Fruit fly (Drosophila melanogaster) whole organism, embryonic: Measurements from ENCODE around the gene endos.

ENCODE experiments used
- B-H1 ChIP-seq: fragments of 200-800 bp; sonication (Bioruptor generic); IDR thresholded peaks from 3 replicates; pipeline ENCODE4 v1.3.6; 2022; ENCODE audit warnings: missing biosample characterization, missing genetic modification characterization
- CG10147 ChIP-seq: fragments of 200-800 bp; sonication (Bioruptor generic); optimal IDR thresholded peaks from 2 replicates; lab custom pipeline; 2019; ENCODE audit warnings: missing biosample characterization, mild to moderate bottlenecking, missing genetic modification characterization, moderate library complexity
- CG11093 ChIP-seq: fragments of 200-800 bp; sonication (Bioruptor generic); IDR thresholded peaks from 3 replicates; pipeline ENCODE4 v1.3.6; 2022; ENCODE audit warnings: missing biosample characterization, missing genetic modification characterization
- CG12391 ChIP-seq: fragments of 200-800 bp; sonication (Bioruptor generic); optimal IDR thresholded peaks from 3 replicates; lab custom pipeline; 2018; ENCODE audit warnings: missing biosample characterization, mild to moderate bottlenecking, missing genetic modification characterization, moderate library complexity
- CG13775 ChIP-seq: fragments of 200-800 bp; sonication (Bioruptor generic); optimal IDR thresholded peaks from 3 replicates; lab custom pipeline; 2017; ENCODE audit warnings: missing biosample characterization, mild to moderate bottlenecking, missing genetic modification characterization
- CG14710 ChIP-seq: fragments of 200-800 bp; sonication (Bioruptor generic); optimal IDR thresholded peaks from 3 replicates; lab custom pipeline; 2019; ENCODE audit warnings: missing biosample characterization, mild to moderate bottlenecking, missing genetic modification characterization, moderate library complexity
- CG15696 ChIP-seq: fragments of 200-800 bp; sonication (Bioruptor generic); optimal IDR thresholded peaks from 2 replicates; lab custom pipeline; 2019; ENCODE audit warnings: missing biosample characterization, mild to moderate bottlenecking, missing genetic modification characterization, moderate library complexity
- CG1603 ChIP-seq: fragments of 200-800 bp; sonication (Bioruptor generic); optimal IDR thresholded peaks from 2 replicates; lab custom pipeline; 2019; ENCODE audit warnings: missing biosample characterization, mild to moderate bottlenecking, missing genetic modification characterization, moderate library complexity
- CG17361 ChIP-seq: fragments of 200-800 bp; sonication (Bioruptor generic); IDR thresholded peaks from 3 replicates; pipeline ENCODE4 v1.3.6; 2022; ENCODE audit warnings: missing biosample characterization, missing genetic modification characterization
- CG18262 ChIP-seq: fragments of 200-800 bp; optimal IDR thresholded peaks from 3 replicates; lab custom pipeline; 2019; ENCODE audit warnings: missing biosample characterization, mild to moderate bottlenecking, missing genetic modification characterization, moderate library complexity
- CG2678 ChIP-seq: fragments of 200-800 bp; sonication (Bioruptor generic); optimal IDR thresholded peaks from 3 replicates; lab custom pipeline; 2019; ENCODE audit warnings: missing biosample characterization, mild to moderate bottlenecking, missing genetic modification characterization, moderate library complexity
- CG2712 ChIP-seq: fragments of 200-800 bp; optimal IDR thresholded peaks from 3 replicates; lab custom pipeline; 2019; ENCODE audit warnings: missing biosample characterization, mild to moderate bottlenecking, missing genetic modification characterization, moderate library complexity
- CG34422 ChIP-seq: fragments of 200-800 bp; sonication (Bioruptor generic); IDR thresholded peaks from 3 replicates; pipeline ENCODE4 v1.3.6; 2022; ENCODE audit warnings: missing biosample characterization, missing genetic modification characterization
- CG6654 ChIP-seq: fragments of 200-800 bp; sonication (Bioruptor generic); optimal IDR thresholded peaks from 2 replicates; lab custom pipeline; 2017; ENCODE audit warnings: missing biosample characterization, mild to moderate bottlenecking, missing genetic modification characterization
- CG7839 ChIP-seq: fragments of 200-800 bp; sonication (Bioruptor generic); optimal IDR thresholded peaks from 3 replicates; lab custom pipeline; 2018; ENCODE audit warnings: missing biosample characterization, mild to moderate bottlenecking, missing genetic modification characterization, moderate library complexity
- CG7928 ChIP-seq: fragments of 200-800 bp; sonication (Bioruptor generic); optimal IDR thresholded peaks from 2 replicates; lab custom pipeline; 2017; ENCODE audit warnings: missing biosample characterization, mild to moderate bottlenecking, missing genetic modification characterization
- CG8924 ChIP-seq: fragments of 200-800 bp; optimal IDR thresholded peaks from 3 replicates; lab custom pipeline; 2019; ENCODE audit warnings: missing biosample characterization, mild to moderate bottlenecking, missing genetic modification characterization, moderate library complexity
- CG9797 ChIP-seq: fragments of 200-800 bp; sonication (Bioruptor generic); optimal IDR thresholded peaks from 3 replicates; lab custom pipeline; 2018; ENCODE audit warnings: missing biosample characterization, mild to moderate bottlenecking, missing genetic modification characterization
- CG9932 ChIP-seq: fragments of 200-800 bp; sonication (Bioruptor generic); IDR thresholded peaks from 2 replicates; pipeline ENCODE4 v1.3.6; 2022; ENCODE audit warnings: missing biosample characterization, missing genetic modification characterization
- D19A ChIP-seq: fragments of 200-800 bp; optimal IDR thresholded peaks from 3 replicates; lab custom pipeline; 2019; ENCODE audit warnings: missing biosample characterization, mild to moderate bottlenecking, missing genetic modification characterization, moderate library complexity
- D19B ChIP-seq: fragments of 200-800 bp; sonication (Bioruptor generic); optimal IDR thresholded peaks from 2 replicates; lab custom pipeline; 2017; ENCODE audit warnings: missing biosample characterization, mild to moderate bottlenecking, missing genetic modification characterization
- Dp ChIP-seq: fragments of 200-800 bp; sonication (Bioruptor generic); optimal IDR thresholded peaks from 2 replicates; lab custom pipeline; 2018; ENCODE audit warnings: missing biosample characterization, mild to moderate bottlenecking, missing genetic modification characterization, moderate library complexity
- E2f2 ChIP-seq: fragments of 200-800 bp; sonication (Bioruptor generic); IDR thresholded peaks from 2 replicates; pipeline ENCODE4 v1.3.6; 2022; ENCODE audit warnings: missing biosample characterization, missing genetic modification characterization
- Fer1 ChIP-seq: fragments of 200-800 bp; sonication (Bioruptor generic); optimal IDR thresholded peaks from 2 replicates; lab custom pipeline; 2017; ENCODE audit warnings: missing biosample characterization, mild to moderate bottlenecking, missing genetic modification characterization
- Gsc ChIP-seq: fragments of 200-800 bp; sonication (Bioruptor generic); IDR thresholded peaks from 2 replicates; pipeline ENCODE4 v1.3.6; 2022; ENCODE audit warnings: missing biosample characterization, missing genetic modification characterization
- HLH3B ChIP-seq: fragments of 200-800 bp; sonication (Bioruptor generic); IDR thresholded peaks from 2 replicates; pipeline ENCODE4 v1.3.6; 2022; ENCODE audit warnings: missing biosample characterization, missing genetic modification characterization
- MBD-R2 ChIP-seq: fragments of 200-800 bp; sonication (Bioruptor generic); IDR thresholded peaks from 2 replicates; pipeline ENCODE4 v1.3.6; 2022; ENCODE audit warnings: missing biosample characterization, missing genetic modification characterization
- MESR4 ChIP-seq: fragments of 200-800 bp; sonication (Bioruptor generic); optimal IDR thresholded peaks from 2 replicates; lab custom pipeline; 2018; ENCODE audit warnings: missing biosample characterization, mild to moderate bottlenecking, missing genetic modification characterization, moderate library complexity
- Pdp1 ChIP-seq, 2 experiments: fragments of 200-800 bp; sonication (Bioruptor generic); optimal IDR thresholded peaks; 3 replicates each; lab custom pipeline; 2016; ENCODE audit warnings: missing biosample characterization in 2 of 2, missing genetic modification characterization in 2 of 2, mild to moderate bottlenecking in 1 of 2, moderate library complexity in 1 of 2
- Ptx1 ChIP-seq: fragments of 200-800 bp; sonication (Bioruptor generic); IDR thresholded peaks from 2 replicates; pipeline ENCODE4 v1.3.6; 2022; ENCODE audit warnings: missing biosample characterization, missing genetic modification characterization
- Sox100B ChIP-seq: fragments of 200-800 bp; sonication (Bioruptor generic); optimal IDR thresholded peaks from 3 replicates; lab custom pipeline; 2018; ENCODE audit warnings: missing biosample characterization, mild to moderate bottlenecking, missing genetic modification characterization
- Ssrp ChIP-seq: fragments of 200-800 bp; sonication (Bioruptor generic); optimal IDR thresholded peaks from 2 replicates; lab custom pipeline; 2018; ENCODE audit warnings: missing biosample characterization, mild to moderate bottlenecking, missing genetic modification characterization, moderate library complexity
- Vsx1 ChIP-seq: fragments of 200-800 bp; sonication (Bioruptor generic); optimal IDR thresholded peaks from 2 replicates; lab custom pipeline; 2017; ENCODE audit warnings: missing biosample characterization, mild to moderate bottlenecking, missing genetic modification characterization, missing genetic modification reagents
- cas ChIP-seq: fragments of 200-800 bp; sonication (Bioruptor generic); IDR thresholded peaks from 2 replicates; pipeline ENCODE4 v1.3.6; 2022; ENCODE audit warnings: missing biosample characterization, missing genetic modification characterization
- caup ChIP-seq: fragments of 200-800 bp; sonication (Bioruptor generic); optimal IDR thresholded peaks from 3 replicates; lab custom pipeline; 2017; ENCODE audit warnings: missing biosample characterization, mild to moderate bottlenecking, missing genetic modification characterization, moderate library complexity; ENCODE audit not compliant: severe bottlenecking
- dpn ChIP-seq, 2 experiments: fragments of 200-800 bp; sonication (Bioruptor generic); optimal IDR thresholded peaks; 3 replicates each; lab custom pipeline; 2016; ENCODE audit warnings: missing biosample characterization in 2 of 2, missing genetic modification characterization in 2 of 2
- gfzf ChIP-seq: fragments of 200-800 bp; sonication (Bioruptor generic); optimal IDR thresholded peaks from 2 replicates; lab custom pipeline; 2016; ENCODE audit warnings: missing biosample characterization, mild to moderate bottlenecking, missing genetic modification characterization, moderate library complexity
- grau ChIP-seq: fragments of 200-800 bp; optimal IDR thresholded peaks from 3 replicates; lab custom pipeline; 2019; ENCODE audit warnings: missing biosample characterization, mild to moderate bottlenecking, missing genetic modification characterization, moderate library complexity
- lola ChIP-seq, 3 experiments: fragments of >200 bp in 2 of 3; fragments of 200-800 bp in 1 of 3; sonication (Bioruptor generic) in 1 of 3; optimal IDR thresholded peaks; 2 replicates each; lab custom pipeline; 2017 to 2019; ENCODE audit warnings: missing biosample characterization in 3 of 3, missing genetic modification characterization in 3 of 3, mild to moderate bottlenecking in 1 of 3, moderate library complexity in 1 of 3
- mirr ChIP-seq: fragments of 200-800 bp; sonication (Bioruptor generic); optimal IDR thresholded peaks from 3 replicates; lab custom pipeline; 2018; ENCODE audit warnings: missing biosample characterization, mild to moderate bottlenecking, missing genetic modification characterization
- nmo ChIP-seq: fragments of 200-800 bp; sonication (Bioruptor generic); optimal IDR thresholded peaks from 2 replicates; lab custom pipeline; 2018; ENCODE audit warnings: missing biosample characterization, mild to moderate bottlenecking, missing genetic modification characterization, moderate library complexity
- org-1 ChIP-seq: fragments of 200-800 bp; sonication (Bioruptor generic); optimal IDR thresholded peaks from 2 replicates; lab custom pipeline; 2017; ENCODE audit warnings: missing biosample characterization, missing genetic modification characterization
- pan ChIP-seq, 4 experiments: fragments of >200 bp in 3 of 4; fragments of 200-800 bp in 1 of 4; sonication (Bioruptor generic) in 1 of 4; optimal IDR thresholded peaks in 3 of 4; IDR thresholded peaks in 1 of 4; 2 replicates each; pipeline versions ENCODE4 v1.3.6 to Lab custom; 2017 to 2022; ENCODE audit warnings: missing biosample characterization in 2 of 4, missing genetic modification characterization in 2 of 4, mixed read lengths in 1 of 4
- row ChIP-seq: fragments of 200-800 bp; sonication (Bioruptor generic); IDR thresholded peaks from 3 replicates; pipeline ENCODE4 v1.3.6; 2022; ENCODE audit warnings: missing biosample characterization, missing genetic modification characterization
- slbo ChIP-seq: fragments of 200-800 bp; sonication (Bioruptor generic); IDR thresholded peaks from 2 replicates; pipeline ENCODE4 v1.3.6; 2022; ENCODE audit warnings: missing biosample characterization, missing genetic modification characterization
- stc ChIP-seq: fragments of 200-800 bp; sonication (Bioruptor generic); IDR thresholded peaks from 2 replicates; pipeline ENCODE4 v1.3.6; 2022; ENCODE audit warnings: missing biosample characterization, missing genetic modification characterization
- stwl ChIP-seq: fragments of 200-800 bp; sonication (Bioruptor generic); optimal IDR thresholded peaks from 3 replicates; lab custom pipeline; 2018; ENCODE audit warnings: missing biosample characterization, mild to moderate bottlenecking, missing genetic modification characterization, moderate library complexity
- tna ChIP-seq: fragments of 200-800 bp; sonication (Bioruptor generic); IDR thresholded peaks from 2 replicates; pipeline ENCODE4 v1.3.6; 2022; ENCODE audit warnings: missing biosample characterization, missing genetic modification characterization; ENCODE audit not compliant: partially characterized antibody
- trem ChIP-seq: fragments of 200-800 bp; optimal IDR thresholded peaks from 3 replicates; lab custom pipeline; 2019; ENCODE audit warnings: missing biosample characterization, mild to moderate bottlenecking, missing genetic modification characterization, moderate library complexity

endos gene

DNA sequence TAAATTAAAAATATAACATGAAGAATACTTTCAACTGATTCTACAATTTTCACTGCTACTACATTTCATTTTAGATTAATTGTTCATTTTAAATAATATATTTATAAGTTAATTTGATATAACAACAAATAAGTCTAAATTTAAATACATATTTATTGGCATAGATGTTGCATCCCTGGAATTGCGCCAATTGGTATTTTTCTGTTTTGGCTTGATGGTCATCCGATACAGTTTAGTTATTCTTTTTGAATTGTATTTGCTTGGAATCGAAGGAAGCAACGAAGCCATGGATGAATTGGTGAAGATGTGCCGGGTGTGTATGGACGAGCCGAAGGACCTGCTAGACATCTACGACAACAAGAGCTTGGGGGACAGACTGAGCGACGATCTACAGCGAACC is 34.5 kb downstream of the endos start, which contains the start of gene CG17361:
Gene CG17361 (plus strand): TSS at position 200 of the 400 bp plus-strand sequence.
- peak; percentile 61 for TF ChIP-seq gfzf (GFP tag; lab: Kevin White, UChicago)
- TF ChIP-seq stwl (tag; lab: Kevin White, UChicago) = peak; percentile 43
- no peak for TF ChIP-seq lola (GFP tag; optimal IDR thresholded peaks at IDR 0.05; lab: Kevin White, UChicago)
- TF ChIP-seq CG12391 (tag; lab: Kevin White, UChicago) = peak; percentile 26
- TF ChIP-seq mirr (GFP tag; lab: Kevin White, UChicago) = no peak
- peak; percentile 77 for TF ChIP-seq MBD-R2 (GFP tag; lab: Robert Waterston, UW)
- TF ChIP-seq Ssrp (tag; lab: Kevin White, UChicago) = no peak
- TF ChIP-seq CG1603 (tag; lab: Kevin White, UChicago) = peak; percentile 20
- no peak for TF ChIP-seq stc (GFP tag; lab: Robert Waterston, UW)
- TF ChIP-seq grau (tag; lab: Kevin White, UChicago) = peak; percentile 36
- no peak for TF ChIP-seq Vsx1 (GFP tag; lab: Kevin White, UChicago)
- peak; percentile 81 for TF ChIP-seq row (GFP tag; lab: Robert Waterston, UW)
- peak; percentile 26 for TF ChIP-seq CG2678 (tag; lab: Kevin White, UChicago)
- peak; percentile 44 for TF ChIP-seq CG9797 (GFP tag; lab: Kevin White, UChicago)
- peak; percentile 22 for TF ChIP-seq trem (tag; lab: Kevin White, UChicago)
- TF ChIP-seq dpn (GFP tag; optimal IDR thresholded peaks at IDR 0.05; lab: Kevin White, UChicago) = no peak
- TF ChIP-seq org-1 = no peak
- TF ChIP-seq CG7928 (GFP tag; lab: Kevin White, UChicago) = peak; percentile 81
- no peak for TF ChIP-seq Gsc (GFP tag; lab: Robert Waterston, UW)
- no peak for TF ChIP-seq HLH3B (GFP tag; lab: Robert Waterston, UW)
- peak; percentile 8 for TF ChIP-seq MESR4 (GFP tag; lab: Kevin White, UChicago)
- TF ChIP-seq Dp (GFP tag; lab: Kevin White, UChicago) = peak; percentile 23
- no peak for TF ChIP-seq pan (optimal IDR thresholded peaks at IDR 0.05; lab: Kevin White, UChicago)
- TF ChIP-seq pan (GFP tag; optimal IDR thresholded peaks at IDR 0.05 in 1 of 2, IDR thresholded peaks at IDR 0.05 in 1 of 2) = no peak
- no peak for TF ChIP-seq Fer1 (GFP tag; lab: Kevin White, UChicago)
- TF ChIP-seq CG9932 (GFP tag; lab: Robert Waterston, UW) = peak; percentile 16; the same call in 1 of the 2 replicates
- peak; percentile 15 for TF ChIP-seq CG2712 (tag; lab: Kevin White, UChicago)
- no peak for TF ChIP-seq tna (GFP tag; lab: Robert Waterston, UW)
- no peak for TF ChIP-seq CG11093
- TF ChIP-seq cas (GFP tag; lab: Robert Waterston, UW) = no peak
- TF ChIP-seq Pdp1 (GFP tag; optimal IDR thresholded peaks at IDR 0.05; lab: Kevin White, UChicago) = no peak
- TF ChIP-seq B-H1 (GFP tag; lab: Robert Waterston, UW) = no peak
- peak; percentile 18 for TF ChIP-seq CG18262 (tag; lab: Kevin White, UChicago)
- no peak for TF ChIP-seq CG7839 (tag; lab: Kevin White, UChicago)
- TF ChIP-seq CG15696 = no peak
- peak; percentile 61; the same call in 2 of the 3 replicates for TF ChIP-seq CG17361 (GFP tag; lab: Robert Waterston, UW)
- peak; percentile 64 for TF ChIP-seq E2f2
- TF ChIP-seq D19B (GFP tag; lab: Kevin White, UChicago) = no peak
- TF ChIP-seq nmo (GFP tag; lab: Kevin White, UChicago) = peak; percentile 7
- TF ChIP-seq Ptx1 = peak; percentile 27; the same call in 1 of the 2 replicates
- TF ChIP-seq CG13775 (GFP tag; lab: Kevin White, UChicago) = no peak
- peak; percentile 23 for TF ChIP-seq CG8924 (tag; lab: Kevin White, UChicago)
- peak; percentile 14 for TF ChIP-seq CG14710 (tag; lab: Kevin White, UChicago)
- TF ChIP-seq D19A (tag; lab: Kevin White, UChicago) = peak; percentile 19
- TF ChIP-seq CG6654 (GFP tag; lab: Kevin White, UChicago) = peak; percentile 62
- TF ChIP-seq caup (GFP tag; lab: Kevin White, UChicago) = no peak
- peak; percentile 28; the same call in 1 of the 2 replicates for TF ChIP-seq slbo
- no peak for TF ChIP-seq CG10147 (GFP tag; lab: Kevin White, UChicago)
- TF ChIP-seq Sox100B (GFP tag; lab: Kevin White, UChicago) = no peak
- peak; percentile 12; the same call in 1 of the 3 replicates for TF ChIP-seq CG34422 (GFP tag; lab: Robert Waterston, UW)
